Worm (Caenorhabditis elegans) whole organism, L2 larva: ENCODE measurements around the gene wdr-5.3.

ENCODE experiments used
- C34F6.9 ChIP-seq: fragments of 150-350 bp; optimal IDR thresholded peaks from 2 replicates; lab custom pipeline; 2014; ENCODE audit warnings: missing biosample characterization, missing genetic modification characterization
- F13H6.1 ChIP-seq: sonication (generic microtip); optimal IDR thresholded peaks from 2 replicates; lab custom pipeline; 2016; ENCODE audit warnings: missing genetic modification characterization, missing compliant biosample characterization
- R02D3.7 ChIP-seq: fragments of 150-350 bp; optimal IDR thresholded peaks from 2 replicates; lab custom pipeline; 2014; ENCODE audit warnings: missing biosample characterization, missing genetic modification characterization
- Y55F3AM.14 ChIP-seq: fragments of 200-800 bp; sonication (Bioruptor generic); optimal IDR thresholded peaks from 2 replicates; lab custom pipeline; 2018; ENCODE audit warnings: mild to moderate bottlenecking, missing genetic modification characterization, missing compliant biosample characterization
- ZK546.5 ChIP-seq: sonication (generic microtip); optimal IDR thresholded peaks from 2 replicates; lab custom pipeline; 2017; ENCODE audit warnings: missing biosample characterization, missing genetic modification characterization
- alr-1 ChIP-seq: fragments of 150-350 bp; optimal IDR thresholded peaks from 2 replicates; lab custom pipeline; 2014; ENCODE audit warnings: missing biosample characterization, missing genetic modification characterization
- aly-2 ChIP-seq: fragments of 150-350 bp; optimal IDR thresholded peaks from 2 replicates; lab custom pipeline; 2014; ENCODE audit warnings: missing biosample characterization, missing genetic modification characterization
- ama-1 ChIP-seq: fragments of 150-350 bp; optimal IDR thresholded peaks from 2 replicates; lab custom pipeline; 2018; ENCODE audit warnings: inconsistent platforms
- blmp-1 ChIP-seq: sonication (generic microtip); optimal IDR thresholded peaks from 2 replicates; lab custom pipeline; 2017; ENCODE audit warnings: missing genetic modification characterization, mild to moderate bottlenecking, missing compliant biosample characterization, antibody characterized with exemption, moderate library complexity; ENCODE audit not compliant: insufficient read depth
- ceh-16 ChIP-seq: fragments of 150-350 bp; optimal IDR thresholded peaks from 2 replicates; lab custom pipeline; 2014; ENCODE audit warnings: missing biosample characterization, missing genetic modification characterization
- ceh-82 ChIP-seq: fragments of 150-350 bp; optimal IDR thresholded peaks from 2 replicates; lab custom pipeline; 2014; ENCODE audit warnings: missing biosample characterization, missing genetic modification characterization
- crh-2 ChIP-seq: sonication (generic microtip); optimal IDR thresholded peaks from 2 replicates; lab custom pipeline; 2017; ENCODE audit warnings: missing biosample characterization, missing genetic modification characterization
- dmd-4 ChIP-seq: sonication (generic microtip); optimal IDR thresholded peaks from 2 replicates; lab custom pipeline; 2017; ENCODE audit warnings: missing biosample characterization, missing genetic modification characterization
- egl-27 ChIP-seq: sonication (generic microtip); optimal IDR thresholded peaks from 3 replicates; lab custom pipeline; 2017; ENCODE audit warnings: missing biosample characterization, missing genetic modification reagents, missing genetic modification characterization
- elt-1 ChIP-seq: fragments of 150-350 bp; optimal IDR thresholded peaks from 2 replicates; lab custom pipeline; 2014; ENCODE audit warnings: missing biosample characterization, missing genetic modification characterization
- elt-3 ChIP-seq: sonication (generic microtip); optimal IDR thresholded peaks from 2 replicates; lab custom pipeline; 2017; ENCODE audit warnings: missing biosample characterization, missing genetic modification characterization
- fos-1 ChIP-seq: fragments of 150-350 bp; optimal IDR thresholded peaks from 2 replicates; lab custom pipeline; 2014; ENCODE audit warnings: missing biosample characterization, missing genetic modification characterization
- gmeb-1 ChIP-seq: fragments of 150-350 bp; optimal IDR thresholded peaks from 2 replicates; lab custom pipeline; 2014; ENCODE audit warnings: missing biosample characterization, missing genetic modification characterization
- lin-11 ChIP-seq: fragments of 150-350 bp; sonication (generic microtip); optimal IDR thresholded peaks from 2 replicates; lab custom pipeline; 2014; ENCODE audit warnings: missing biosample characterization, missing genetic modification characterization, inconsistent platforms, mixed read lengths
- lin-13 ChIP-seq: fragments of 150-350 bp; optimal IDR thresholded peaks from 2 replicates; lab custom pipeline; 2014; ENCODE audit warnings: missing biosample characterization, missing genetic modification reagents, missing genetic modification characterization
- lin-39 ChIP-seq: fragments of 150-350 bp; optimal IDR thresholded peaks from 2 replicates; lab custom pipeline; 2014; ENCODE audit warnings: missing biosample characterization, missing genetic modification reagents, missing genetic modification characterization
- lsy-2 ChIP-seq, 2 experiments: fragments of 150-350 bp in 1 of 2; sonication (generic microtip) in 1 of 2; optimal IDR thresholded peaks; 2 replicates each; lab custom pipeline; 2014 to 2017; ENCODE audit warnings: missing biosample characterization in 2 of 2, missing genetic modification characterization in 2 of 2
- mab-5 ChIP-seq: fragments of 150-350 bp; optimal IDR thresholded peaks from 2 replicates; lab custom pipeline; 2014; ENCODE audit warnings: missing biosample characterization, missing genetic modification characterization
- mbf-1 ChIP-seq: sonication (generic microtip); optimal IDR thresholded peaks from 2 replicates; lab custom pipeline; 2017; ENCODE audit warnings: missing biosample characterization, missing genetic modification characterization
- mdl-1 ChIP-seq, 2 experiments: fragments of 150-350 bp in 1 of 2; sonication (generic microtip) in 1 of 2; optimal IDR thresholded peaks; 2 replicates each; lab custom pipeline; 2017; ENCODE audit warnings: missing biosample characterization in 2 of 2, missing genetic modification characterization in 2 of 2
- nhr-10 ChIP-seq: sonication (generic microtip); optimal IDR thresholded peaks from 2 replicates; lab custom pipeline; 2017; ENCODE audit warnings: missing biosample characterization, missing genetic modification characterization
- nhr-11 ChIP-seq: fragments of 150-350 bp; optimal IDR thresholded peaks from 2 replicates; lab custom pipeline; 2014; ENCODE audit warnings: missing biosample characterization, missing genetic modification characterization
- nhr-12 ChIP-seq: fragments of 150-350 bp; optimal IDR thresholded peaks from 2 replicates; lab custom pipeline; 2014; ENCODE audit warnings: missing biosample characterization, missing genetic modification characterization
- nhr-129 ChIP-seq: fragments of 150-350 bp; optimal IDR thresholded peaks from 2 replicates; lab custom pipeline; 2014; ENCODE audit warnings: missing biosample characterization, missing genetic modification characterization
- nhr-21 ChIP-seq: fragments of 150-350 bp; optimal IDR thresholded peaks from 2 replicates; lab custom pipeline; 2014; ENCODE audit warnings: missing biosample characterization, missing genetic modification characterization
- nhr-23 ChIP-seq: fragments of 150-350 bp; optimal IDR thresholded peaks from 2 replicates; lab custom pipeline; 2014; ENCODE audit warnings: missing biosample characterization, missing genetic modification reagents, missing genetic modification characterization
- nhr-237 ChIP-seq: fragments of 150-350 bp; optimal IDR thresholded peaks from 2 replicates; lab custom pipeline; 2014; ENCODE audit warnings: missing biosample characterization, missing genetic modification characterization
- nhr-25 ChIP-seq: fragments of 150-350 bp; sonication (generic microtip); optimal IDR thresholded peaks from 3 replicates; lab custom pipeline; 2014; ENCODE audit warnings: missing biosample characterization, missing genetic modification characterization
- nhr-6 ChIP-seq: fragments of 150-350 bp; optimal IDR thresholded peaks from 2 replicates; lab custom pipeline; 2014; ENCODE audit warnings: missing biosample characterization, missing genetic modification characterization
- nhr-77 ChIP-seq: fragments of 150-350 bp; optimal IDR thresholded peaks from 2 replicates; lab custom pipeline; 2014; ENCODE audit warnings: missing biosample characterization, missing genetic modification characterization
- peb-1 ChIP-seq: fragments of 150-350 bp; optimal IDR thresholded peaks from 2 replicates; lab custom pipeline; 2014; ENCODE audit warnings: missing biosample characterization, missing genetic modification characterization
- sem-4 ChIP-seq: fragments of 150-350 bp; optimal IDR thresholded peaks from 2 replicates; lab custom pipeline; 2014; ENCODE audit warnings: missing biosample characterization, missing genetic modification reagents, missing genetic modification characterization
- skn-1 ChIP-seq: sonication (generic microtip); optimal IDR thresholded peaks from 2 replicates; lab custom pipeline; 2017; ENCODE audit warnings: missing biosample characterization, missing genetic modification characterization
- sma-3 ChIP-seq: sonication (generic microtip); optimal IDR thresholded peaks from 2 replicates; lab custom pipeline; 2016; ENCODE audit warnings: missing genetic modification reagents, missing genetic modification characterization, missing compliant biosample characterization
- sma-9 ChIP-seq, 2 experiments: fragments of 150-350 bp in 1 of 2; sonication (generic microtip) in 1 of 2; optimal IDR thresholded peaks; 2 replicates each; lab custom pipeline; 2014 to 2016; ENCODE audit warnings: missing genetic modification characterization in 2 of 2, mild to moderate bottlenecking in 1 of 2, missing biosample characterization in 1 of 2, missing compliant biosample characterization in 1 of 2, missing genetic modification reagents in 1 of 2, moderate library complexity in 1 of 2
- snpc-4 ChIP-seq: fragments of 150-350 bp; optimal IDR thresholded peaks from 2 replicates; lab custom pipeline; 2014; ENCODE audit warnings: missing biosample characterization, missing genetic modification characterization
- unc-39 ChIP-seq: fragments of 150-350 bp; optimal IDR thresholded peaks from 2 replicates; lab custom pipeline; 2014; ENCODE audit warnings: missing biosample characterization, missing genetic modification characterization
- unc-55 ChIP-seq: fragments of 150-350 bp; sonication (generic microtip); optimal IDR thresholded peaks from 3 replicates; lab custom pipeline; 2014; ENCODE audit warnings: missing biosample characterization, missing genetic modification reagents, missing genetic modification characterization
- unc-62 ChIP-seq: fragments of 150-350 bp; optimal IDR thresholded peaks from 2 replicates; lab custom pipeline; 2014; ENCODE audit warnings: missing biosample characterization, missing genetic modification reagents, missing genetic modification characterization
- zag-1 ChIP-seq: fragments of 150-350 bp; optimal IDR thresholded peaks from 2 replicates; lab custom pipeline; 2014; ENCODE audit warnings: missing biosample characterization, missing genetic modification characterization
- ztf-1 ChIP-seq: fragments of 200-800 bp; sonication (Bioruptor generic); conservative IDR thresholded peaks from 2 replicates; pipeline ENCODE4 v1.3.6; 2022; ENCODE audit warnings: missing genetic modification characterization, missing compliant biosample characterization
- ztf-11 ChIP-seq: sonication (generic microtip); optimal IDR thresholded peaks from 2 replicates; lab custom pipeline; 2017; ENCODE audit warnings: missing biosample characterization, missing genetic modification characterization
- ztf-4 ChIP-seq: fragments of 150-350 bp; optimal IDR thresholded peaks from 2 replicates; lab custom pipeline; 2014; ENCODE audit warnings: missing biosample characterization, missing genetic modification characterization

wdr-5.3 gene

ce11 chrV:10719019-10719832, 17.7 kb upstream of the wdr-5.3 start (continued):
- TF ChIP-seq blmp-1 (peak; percentile 53), ztf-11 (tag; lab: Kevin White, UChicago) (no peak), R02D3.7 (no peak), ceh-82 (tag; lab: Kevin White, UChicago) (no peak)

ce11 chrV:10719833-10720170, 17.1 kb upstream of the wdr-5.3 start:
- TF ChIP-seq ceh-82 (tag; lab: Kevin White, UChicago) (no peak), snpc-4 (tag; lab: Kevin White, UChicago) (no peak), F13H6.1 (peak; percentile 49), lin-13 (no peak), crh-2 (tag; lab: Kevin White, UChicago) (peak; percentile 65), dmd-4 (no peak), nhr-77 (tag; lab: Kevin White, UChicago) (no peak), elt-1 (no peak), nhr-129 (tag; lab: Kevin White, UChicago) (peak; percentile 97), ztf-4 (tag; lab: Kevin White, UChicago) (no peak), unc-39 (tag; lab: Kevin White, UChicago) (no peak), unc-62 (GFP tag; lab: Kevin White, UChicago) (no peak), nhr-237 (tag; lab: Kevin White, UChicago) (no peak), nhr-10 (tag; lab: Kevin White, UChicago) (no peak), sem-4 (peak; percentile 27), nhr-6 (peak; percentile 52), Y55F3AM.14 (GFP tag; lab: Kevin White, UChicago) (peak; percentile 94), mdl-1 (tag; optimal IDR thresholded peaks at IDR 0.05; lab: Kevin White, UChicago) (peak in 1 of 2 experiments; percentile 76), lsy-2 (tag; optimal IDR thresholded peaks at IDR 0.05; lab: Kevin White, UChicago) (peak in 1 of 2 experiments; percentile 44), mab-5 (no peak), skn-1 (tag; lab: Kevin White, UChicago) (peak; percentile 9), nhr-25 (tag; lab: Kevin White, UChicago) (peak; percentile 90), C34F6.9 (tag; lab: Kevin White, UChicago) (peak; percentile 73), ztf-1 (GFP tag; lab: Robert Waterston, UW) (no peak), nhr-12 (tag; lab: Kevin White, UChicago) (no peak), unc-55 (GFP tag; lab: Kevin White, UChicago) (no peak), nhr-23 (tag; lab: Kevin White, UChicago) (no peak), fos-1 (peak; percentile 43), ceh-16 (tag; lab: Kevin White, UChicago) (peak; percentile 15), egl-27 (no peak), peb-1 (tag; lab: Kevin White, UChicago) (no peak), aly-2 (tag; lab: Kevin White, UChicago) (no peak), elt-3 (tag; lab: Kevin White, UChicago) (no peak), nhr-11 (tag; lab: Kevin White, UChicago) (no peak), mbf-1 (tag; lab: Kevin White, UChicago) (no peak), nhr-21 (peak; percentile 81), R02D3.7 (no peak), ama-1 (lab: Kevin White, UChicago) (peak; percentile 67), sma-9 (GFP tag; optimal IDR thresholded peaks at IDR 0.05; lab: Kevin White, UChicago) (peak; percentile 93), sma-9 (tag; optimal IDR thresholded peaks at IDR 0.05; lab: Kevin White, UChicago) (no peak), blmp-1 (peak; percentile 93), ztf-11 (tag; lab: Kevin White, UChicago) (no peak), sma-3 (GFP tag; lab: Kevin White, UChicago) (peak; percentile 87), gmeb-1 (tag; lab: Kevin White, UChicago) (peak; percentile 41), lin-39 (tag; lab: Kevin White, UChicago) (no peak), zag-1 (tag; lab: Kevin White, UChicago) (no peak), ZK546.5 (tag; lab: Kevin White, UChicago) (no peak), lin-11 (tag; lab: Kevin White, UChicago) (no peak), alr-1 (no peak)
